Worm (Caenorhabditis elegans) whole organism, late embryonic: ENCODE results near the gene Y59C2A.3.

Experiments used
- ahr-1 ChIP-seq: sonication (generic microtip); optimal IDR thresholded peaks from 2 replicates; lab custom pipeline; 2016; ENCODE audit warnings: missing genetic modification characterization, missing compliant biosample characterization
- ama-1 ChIP-seq: fragments of 150-350 bp; optimal IDR thresholded peaks from 2 replicates; lab custom pipeline; 2014
- ceh-2 ChIP-seq: sonication (generic microtip); optimal IDR thresholded peaks from 2 replicates; lab custom pipeline; 2016; ENCODE audit warnings: missing genotype, missing genetic modification characterization, missing compliant biosample characterization
- ceh-9 ChIP-seq: sonication (generic microtip); optimal IDR thresholded peaks from 2 replicates; lab custom pipeline; 2016; ENCODE audit warnings: mild to moderate bottlenecking, missing genetic modification characterization, inconsistent platforms, missing compliant biosample characterization
- nhr-11 ChIP-seq: fragments of 150-350 bp; optimal IDR thresholded peaks from 2 replicates; lab custom pipeline; 2014; ENCODE audit warnings: missing biosample characterization, missing genetic modification characterization
- pag-3 ChIP-seq: sonication (generic microtip); optimal IDR thresholded peaks from 2 replicates; lab custom pipeline; 2016; ENCODE audit warnings: missing compliant biosample characterization, missing genetic modification characterization, borderline replicate concordance
- pha-4 ChIP-seq: fragments of 150-350 bp; optimal IDR thresholded peaks from 2 replicates; lab custom pipeline; 2018; ENCODE audit warnings: missing biosample characterization, missing genetic modification reagents, missing genetic modification characterization
- rnt-1 ChIP-seq: sonication (generic microtip); optimal IDR thresholded peaks from 2 replicates; lab custom pipeline; 2016; ENCODE audit warnings: missing genetic modification characterization, missing compliant biosample characterization
- unc-86 ChIP-seq: sonication (generic microtip); optimal IDR thresholded peaks from 2 replicates; lab custom pipeline; 2016; ENCODE audit warnings: missing genetic modification characterization, missing compliant biosample characterization
- ztf-16 ChIP-seq: sonication (generic microtip); optimal IDR thresholded peaks from 2 replicates; lab custom pipeline; 2017; ENCODE audit warnings: missing genetic modification characterization, missing compliant biosample characterization

ce11 chrII:2176688-2177087 lies 43.0 kb downstream of the Y59C2A.3 start, which contains the start of gene gba-1:
- no peak for TF ChIP-seq ahr-1
- TF ChIP-seq ceh-9 (tag; lab: Kevin White, UChicago), result no peak
- no peak for TF ChIP-seq ama-1 (lab: Kevin White, UChicago)
- TF ChIP-seq ztf-16 (tag; lab: Kevin White, UChicago), result no peak
- no peak for TF ChIP-seq pag-3
- no peak for TF ChIP-seq rnt-1 (tag; lab: Kevin White, UChicago)
- TF ChIP-seq nhr-11 (tag; lab: Kevin White, UChicago), result no peak
- no peak for TF ChIP-seq pha-4 (tag; lab: Kevin White, UChicago)
- no peak for TF ChIP-seq unc-86
- TF ChIP-seq ceh-2 (tag; lab: Kevin White, UChicago), result no peak
